ENCODE assay signal across 1 fruit fly cellular context in genomic region chr2L:1094724-1095123, dm6.
TF ChIP-seq lines count a peak whose summit lies in the region.

No protein-coding gene starts in this region.

TF ChIP-seq in whole organism, embryonic, 481 proteins besides CTCF, POLR2A, EP300 and RAD21 (continued from another document and continues in another):
- TF ChIP-seq Dfd (GFP tag; optimal IDR thresholded peaks at IDR 0.05; lab: Kevin White, UChicago), result no peak
- no peak for TF ChIP-seq zfh2 (GFP tag; optimal IDR thresholded peaks at IDR 0.05; lab: Kevin White, UChicago)
- TF ChIP-seq dpn (GFP tag; optimal IDR thresholded peaks at IDR 0.05; lab: Kevin White, UChicago), result no peak
- TF ChIP-seq h (optimal IDR thresholded peaks at IDR 0.05; lab: Kevin White, UChicago), result no peak
- TF ChIP-seq unpg (GFP tag; optimal IDR thresholded peaks at IDR 0.05; lab: Kevin White, UChicago), result peak; percentile 42
- no peak for TF ChIP-seq CG43689 (GFP tag; IDR thresholded peaks at IDR 0.05; lab: Robert Waterston, UW)
- TF ChIP-seq mam (GFP tag; optimal IDR thresholded peaks at IDR 0.05; lab: Kevin White, UChicago), result no peak
- peak in 1 of 2 experiments; percentile 68 for TF ChIP-seq Hr78 (GFP tag; optimal IDR thresholded peaks at IDR 0.05; lab: Kevin White, UChicago)
- TF ChIP-seq CG6813 (GFP tag; optimal IDR thresholded peaks at IDR 0.05; lab: Kevin White, UChicago), result peak; percentile 65
- peak; percentile 39 for TF ChIP-seq ewg (GFP tag; optimal IDR thresholded peaks at IDR 0.05; lab: Kevin White, UChicago)
- no peak for TF ChIP-seq Chrac-16 (GFP tag; optimal IDR thresholded peaks at IDR 0.05; lab: Kevin White, UChicago)
- TF ChIP-seq oc (tag; optimal IDR thresholded peaks at IDR 0.05; lab: Kevin White, UChicago), result peak; percentile 50
- no peak for TF ChIP-seq CG31224 (GFP tag; IDR thresholded peaks at IDR 0.05; lab: Robert Waterston, UW)
- TF ChIP-seq CG2678 (tag; optimal IDR thresholded peaks at IDR 0.05; lab: Kevin White, UChicago), result peak; percentile 52
- TF ChIP-seq CG10431 (GFP tag; optimal IDR thresholded peaks at IDR 0.05; lab: Kevin White, UChicago), result no peak
- no peak for TF ChIP-seq eyg (GFP tag; optimal IDR thresholded peaks at IDR 0.05; lab: Kevin White, UChicago)
- TF ChIP-seq lola (GFP tag; optimal IDR thresholded peaks at IDR 0.05; lab: Kevin White, UChicago), result no peak
- TF ChIP-seq CG15011 (GFP tag; optimal IDR thresholded peaks at IDR 0.05; lab: Kevin White, UChicago), result peak; percentile 23
- TF ChIP-seq Poxn (GFP tag; IDR thresholded peaks at IDR 0.05; lab: Robert Waterston, UW), result no peak
- no peak for TF ChIP-seq Mes4 (GFP tag; optimal IDR thresholded peaks at IDR 0.05; lab: Kevin White, UChicago)
- TF ChIP-seq prd (optimal IDR thresholded peaks at IDR 0.05; lab: Kevin White, UChicago), result no peak
- TF ChIP-seq prd (GFP tag; IDR thresholded peaks at IDR 0.05; lab: Robert Waterston, UW), result no peak
- peak; percentile 47 for TF ChIP-seq CG12769 (tag; optimal IDR thresholded peaks at IDR 0.05; lab: Kevin White, UChicago)
- TF ChIP-seq da (GFP tag; optimal IDR thresholded peaks at IDR 0.05; lab: Kevin White, UChicago), result no peak
- TF ChIP-seq CG7745 (tag; optimal IDR thresholded peaks at IDR 0.05; lab: Kevin White, UChicago), result no peak
- TF ChIP-seq slp2 (GFP tag; optimal IDR thresholded peaks at IDR 0.05; lab: Kevin White, UChicago), result no peak
- no peak for TF ChIP-seq CG12219 (GFP tag; optimal IDR thresholded peaks at IDR 0.05; lab: Kevin White, UChicago)
- TF ChIP-seq CG4617 (GFP tag; optimal IDR thresholded peaks at IDR 0.05; lab: Kevin White, UChicago; ENCODE audit: borderline replicate concordance), result no peak
- no peak for TF ChIP-seq tna (GFP tag; IDR thresholded peaks at IDR 0.05; lab: Robert Waterston, UW; ENCODE audit: partially characterized antibody)
- no peak for TF ChIP-seq ttk (GFP tag; IDR thresholded peaks at IDR 0.05; lab: Robert Waterston, UW)
- TF ChIP-seq aop (GFP tag; IDR thresholded peaks at IDR 0.05; lab: Robert Waterston, UW), result no peak
- no peak for TF ChIP-seq pum (GFP tag; optimal IDR thresholded peaks at IDR 0.05; lab: Kevin White, UChicago)
- peak; percentile 59 for TF ChIP-seq gem (tag; optimal IDR thresholded peaks at IDR 0.05; lab: Kevin White, UChicago)
- TF ChIP-seq lilli (GFP tag; optimal IDR thresholded peaks at IDR 0.05; lab: Kevin White, UChicago), result no peak
- no peak for TF ChIP-seq fu2 (GFP tag; optimal IDR thresholded peaks at IDR 0.05; lab: Kevin White, UChicago)
- TF ChIP-seq psq (GFP tag; optimal IDR thresholded peaks at IDR 0.05; lab: Kevin White, UChicago), result no peak
- no peak for TF ChIP-seq Dbx (GFP tag; IDR thresholded peaks at IDR 0.05; lab: Robert Waterston, UW)
- no peak for TF ChIP-seq rib (GFP tag; IDR thresholded peaks at IDR 0.05; lab: Robert Waterston, UW)
- no peak for TF ChIP-seq Dip2 (GFP tag; IDR thresholded peaks at IDR 0.05; lab: Robert Waterston, UW)
- no peak for TF ChIP-seq az2 (GFP tag; optimal IDR thresholded peaks at IDR 0.05; lab: Kevin White, UChicago)
- TF ChIP-seq gce (GFP tag; IDR thresholded peaks at IDR 0.05; lab: Robert Waterston, UW), result no peak
- no peak for TF ChIP-seq Ada2b (GFP tag; IDR thresholded peaks at IDR 0.05; lab: Robert Waterston, UW)
- peak; percentile 8; the same call in 1 of the 2 replicates for TF ChIP-seq CG14014 (GFP tag; IDR thresholded peaks at IDR 0.05; lab: Robert Waterston, UW)
- TF ChIP-seq emc (GFP tag; optimal IDR thresholded peaks at IDR 0.05; lab: Kevin White, UChicago), result no peak
- TF ChIP-seq HLH4C (GFP tag; IDR thresholded peaks at IDR 0.05; lab: Robert Waterston, UW; ENCODE audit: partially characterized antibody), result no peak
- no peak for TF ChIP-seq sna (GFP tag; IDR thresholded peaks at IDR 0.05; lab: Robert Waterston, UW; ENCODE audit: partially characterized antibody)
- TF ChIP-seq Scr (GFP tag; IDR thresholded peaks at IDR 0.05; lab: Robert Waterston, UW; ENCODE audit: partially characterized antibody), result no peak
- TF ChIP-seq CG14667 (GFP tag; IDR thresholded peaks at IDR 0.05; lab: Robert Waterston, UW), result no peak
- TF ChIP-seq CG10565 (GFP tag; optimal IDR thresholded peaks at IDR 0.05; lab: Kevin White, UChicago), result no peak
- TF ChIP-seq lab (GFP tag; optimal IDR thresholded peaks at IDR 0.05; lab: Kevin White, UChicago), result peak; percentile 69
- TF ChIP-seq HHEX (GFP tag; optimal IDR thresholded peaks at IDR 0.05; lab: Kevin White, UChicago), result no peak
- TF ChIP-seq CG17802 (tag; optimal IDR thresholded peaks at IDR 0.05; lab: Kevin White, UChicago), result no peak
- no peak for TF ChIP-seq Gsc (GFP tag; IDR thresholded peaks at IDR 0.05; lab: Robert Waterston, UW)
- TF ChIP-seq NfI (GFP tag; optimal IDR thresholded peaks at IDR 0.05; lab: Kevin White, UChicago), result no peak
- no peak for TF ChIP-seq gcm (GFP tag; optimal IDR thresholded peaks at IDR 0.05; lab: Kevin White, UChicago)
- TF ChIP-seq E2f1 (GFP tag; IDR thresholded peaks at IDR 0.05; lab: Robert Waterston, UW), result no peak
- TF ChIP-seq CG17385 (GFP tag; optimal IDR thresholded peaks at IDR 0.05; lab: Kevin White, UChicago), result no peak
- TF ChIP-seq bcd (GFP tag; optimal IDR thresholded peaks at IDR 0.05; lab: Kevin White, UChicago), result no peak
- no peak for TF ChIP-seq lmd (GFP tag; IDR thresholded peaks at IDR 0.05; lab: Robert Waterston, UW)
- no peak for TF ChIP-seq gro (GFP tag; optimal IDR thresholded peaks at IDR 0.05; lab: Kevin White, UChicago)
- TF ChIP-seq CG4707 (GFP tag; optimal IDR thresholded peaks at IDR 0.05; lab: Kevin White, UChicago), result no peak
- no peak for TF ChIP-seq pnt (GFP tag; optimal IDR thresholded peaks at IDR 0.05; lab: Kevin White, UChicago)
- no peak for TF ChIP-seq Meics (GFP tag; optimal IDR thresholded peaks at IDR 0.05; lab: Kevin White, UChicago)
- no peak for TF ChIP-seq slbo (GFP tag; IDR thresholded peaks at IDR 0.05; lab: Robert Waterston, UW)
- peak; percentile 1 for TF ChIP-seq CG6254 (GFP tag; optimal IDR thresholded peaks at IDR 0.05; lab: Kevin White, UChicago)
- no peak for TF ChIP-seq CG8089 (GFP tag; optimal IDR thresholded peaks at IDR 0.05; lab: Kevin White, UChicago)
- no peak for TF ChIP-seq CG12155 (GFP tag; optimal IDR thresholded peaks at IDR 0.05; lab: Kevin White, UChicago)
- peak; percentile 49 for TF ChIP-seq CG12071 (GFP tag; optimal IDR thresholded peaks at IDR 0.05; lab: Kevin White, UChicago)
- peak; percentile 5 for TF ChIP-seq sd (tag; optimal IDR thresholded peaks at IDR 0.05; lab: Kevin White, UChicago)
- TF ChIP-seq slou (GFP tag; optimal IDR thresholded peaks at IDR 0.05; lab: Kevin White, UChicago), result no peak
- no peak for TF ChIP-seq ato (GFP tag; IDR thresholded peaks at IDR 0.05; lab: Robert Waterston, UW; ENCODE audit: partially characterized antibody)
- TF ChIP-seq chn (GFP tag; optimal IDR thresholded peaks at IDR 0.05; lab: Kevin White, UChicago), result no peak
- no peak for TF ChIP-seq CG2202 (tag; optimal IDR thresholded peaks at IDR 0.05; lab: Kevin White, UChicago)
- TF ChIP-seq CG10654 (GFP tag; optimal IDR thresholded peaks at IDR 0.05; lab: Kevin White, UChicago), result no peak
- peak; percentile 74 for TF ChIP-seq CG10543 (GFP tag; optimal IDR thresholded peaks at IDR 0.05; lab: Kevin White, UChicago)
- TF ChIP-seq Nf-YC (tag; optimal IDR thresholded peaks at IDR 0.05; lab: Kevin White, UChicago), result no peak
- TF ChIP-seq CG10321 (GFP tag; IDR thresholded peaks at IDR 0.05; lab: Robert Waterston, UW), result no peak
- no peak for TF ChIP-seq CG5180 (GFP tag; optimal IDR thresholded peaks at IDR 0.05; lab: Kevin White, UChicago)
- no peak for TF ChIP-seq fd96Cb (tag; optimal IDR thresholded peaks at IDR 0.05; lab: Kevin White, UChicago)
- TF ChIP-seq gt (GFP tag; IDR thresholded peaks at IDR 0.05; lab: Robert Waterston, UW), result no peak
- no peak for TF ChIP-seq bab2 (GFP tag; optimal IDR thresholded peaks at IDR 0.05; lab: Kevin White, UChicago)
- TF ChIP-seq CG2120 (GFP tag; optimal IDR thresholded peaks at IDR 0.05; lab: Kevin White, UChicago), result no peak
- TF ChIP-seq Sin3A (optimal IDR thresholded peaks at IDR 0.05; lab: Kevin White, UChicago), result no peak
- TF ChIP-seq D19A (tag; optimal IDR thresholded peaks at IDR 0.05; lab: Kevin White, UChicago), result no peak
- TF ChIP-seq dimm (GFP tag; IDR thresholded peaks at IDR 0.05; lab: Robert Waterston, UW), result no peak
- no peak for TF ChIP-seq Drgx (GFP tag; IDR thresholded peaks at IDR 0.05; lab: Robert Waterston, UW)
- TF ChIP-seq gsb (GFP tag; IDR thresholded peaks at IDR 0.05; lab: Robert Waterston, UW), result no peak
- no peak for TF ChIP-seq TFAM (GFP tag; optimal IDR thresholded peaks at IDR 0.05; lab: Kevin White, UChicago)
- no peak for TF ChIP-seq CG3163 (GFP tag; optimal IDR thresholded peaks at IDR 0.05; lab: Kevin White, UChicago)
- no peak for TF ChIP-seq BtbVII (GFP tag; optimal IDR thresholded peaks at IDR 0.05; lab: Kevin White, UChicago)
- no peak for TF ChIP-seq CG7357 (GFP tag; IDR thresholded peaks at IDR 0.05; lab: Robert Waterston, UW)
- no peak for TF ChIP-seq Hand (GFP tag; optimal IDR thresholded peaks at IDR 0.05; lab: Kevin White, UChicago)
- peak; percentile 9 for TF ChIP-seq CG15601 (tag; optimal IDR thresholded peaks at IDR 0.05; lab: Kevin White, UChicago)
- TF ChIP-seq CG10274 (GFP tag; optimal IDR thresholded peaks at IDR 0.05; lab: Kevin White, UChicago), result no peak
- TF ChIP-seq CG7987 (GFP tag; optimal IDR thresholded peaks at IDR 0.05; lab: Kevin White, UChicago), result peak; percentile 58
- no peak for TF ChIP-seq ind (GFP tag; optimal IDR thresholded peaks at IDR 0.05; lab: Kevin White, UChicago)
- no peak for TF ChIP-seq CG13624 (GFP tag; optimal IDR thresholded peaks at IDR 0.05; lab: Kevin White, UChicago)
- no peak; the same call in 1 of the 2 replicates for TF ChIP-seq stc (GFP tag; IDR thresholded peaks at IDR 0.05; lab: Robert Waterston, UW)
- TF ChIP-seq MTF-1 (GFP tag; optimal IDR thresholded peaks at IDR 0.05; lab: Kevin White, UChicago; ENCODE audit: borderline replicate concordance), result no peak
- no peak for TF ChIP-seq ara (GFP tag; IDR thresholded peaks at IDR 0.05; lab: Robert Waterston, UW)
- TF ChIP-seq Asciz (GFP tag; optimal IDR thresholded peaks at IDR 0.05; lab: Kevin White, UChicago), result peak; percentile 53
- TF ChIP-seq CG3995 (GFP tag; optimal IDR thresholded peaks at IDR 0.05; lab: Kevin White, UChicago), result no peak
- peak; percentile 35; the same call in 1 of the 2 replicates for TF ChIP-seq sob (GFP tag; IDR thresholded peaks at IDR 0.05; lab: Robert Waterston, UW)
- TF ChIP-seq Doc3 (GFP tag; IDR thresholded peaks at IDR 0.05; lab: Robert Waterston, UW; ENCODE audit: partially characterized antibody), result no peak
- TF ChIP-seq schlank (tag; optimal IDR thresholded peaks at IDR 0.05; lab: Kevin White, UChicago), result peak; percentile 7
- TF ChIP-seq CG4854 (GFP tag; optimal IDR thresholded peaks at IDR 0.05; lab: Kevin White, UChicago), result no peak
- peak; percentile 20 for TF ChIP-seq org-1 (GFP tag; optimal IDR thresholded peaks at IDR 0.05; lab: Kevin White, UChicago)
- peak; percentile 72; the same call in 2 of the 3 replicates for TF ChIP-seq otp (GFP tag; IDR thresholded peaks at IDR 0.05; lab: Robert Waterston, UW)
- TF ChIP-seq tin (GFP tag; optimal IDR thresholded peaks at IDR 0.05; lab: Kevin White, UChicago), result no peak
- no peak for TF ChIP-seq Tbp (GFP tag; optimal IDR thresholded peaks at IDR 0.05; lab: Kevin White, UChicago)
- peak; percentile 69 for TF ChIP-seq Hmr (GFP tag; optimal IDR thresholded peaks at IDR 0.05; lab: Kevin White, UChicago)
- no peak for TF ChIP-seq hkb (optimal IDR thresholded peaks at IDR 0.05; lab: Kevin White, UChicago)
- TF ChIP-seq hkb (GFP tag; IDR thresholded peaks at IDR 0.05; lab: Robert Waterston, UW), result 0 out of 2 replicates have a peak, but pooled peaks have one; percentile 28
- no peak for TF ChIP-seq CG15073 (GFP tag; optimal IDR thresholded peaks at IDR 0.05; lab: Kevin White, UChicago)
- TF ChIP-seq CG4730 (GFP tag; IDR thresholded peaks at IDR 0.05; lab: Robert Waterston, UW), result no peak
- TF ChIP-seq sens (GFP tag; lab: Kevin White, UChicago), result peak; percentile 44
- TF ChIP-seq CG30403 (GFP tag; optimal IDR thresholded peaks at IDR 0.05; lab: Kevin White, UChicago), result no peak
- peak in 1 of 2 experiments; percentile 33 for TF ChIP-seq bsh (GFP tag; optimal IDR thresholded peaks at IDR 0.05; lab: Kevin White, UChicago)
- TF ChIP-seq Xbp1 (GFP tag; optimal IDR thresholded peaks at IDR 0.05; lab: Kevin White, UChicago), result no peak
- TF ChIP-seq CG9215 (GFP tag; IDR thresholded peaks at IDR 0.05; lab: Robert Waterston, UW), result no peak
- TF ChIP-seq CG12744 (GFP tag; optimal IDR thresholded peaks at IDR 0.05; lab: Kevin White, UChicago), result no peak
- no peak for TF ChIP-seq CG13775 (GFP tag; optimal IDR thresholded peaks at IDR 0.05; lab: Kevin White, UChicago)
- no peak for TF ChIP-seq disco-r (GFP tag; optimal IDR thresholded peaks at IDR 0.05; lab: Kevin White, UChicago)
- TF ChIP-seq CG18476 (GFP tag; optimal IDR thresholded peaks at IDR 0.05; lab: Kevin White, UChicago), result no peak
- TF ChIP-seq Antp (GFP tag; optimal IDR thresholded peaks at IDR 0.05; lab: Kevin White, UChicago), result no peak
- TF ChIP-seq maf-S (GFP tag; optimal IDR thresholded peaks at IDR 0.05; lab: Kevin White, UChicago), result no peak
- no peak for TF ChIP-seq abd-A (tag; optimal IDR thresholded peaks at IDR 0.05; lab: Kevin White, UChicago)
- TF ChIP-seq Deaf1 (tag; optimal IDR thresholded peaks at IDR 0.05; lab: Kevin White, UChicago), result no peak
- no peak for TF ChIP-seq CG7839 (tag; optimal IDR thresholded peaks at IDR 0.05; lab: Kevin White, UChicago)
- no peak for TF ChIP-seq ro (GFP tag; IDR thresholded peaks at IDR 0.05; lab: Robert Waterston, UW)
- no peak for TF ChIP-seq CG33213 (GFP tag; optimal IDR thresholded peaks at IDR 0.05; lab: Kevin White, UChicago)
- no peak for TF ChIP-seq CG1602 (GFP tag; optimal IDR thresholded peaks at IDR 0.05; lab: Kevin White, UChicago)
- TF ChIP-seq CG9876 (GFP tag; optimal IDR thresholded peaks at IDR 0.05; lab: Kevin White, UChicago), result no peak
- TF ChIP-seq ash1 (GFP tag; optimal IDR thresholded peaks at IDR 0.05; lab: Kevin White, UChicago), result no peak
- TF ChIP-seq btn (GFP tag; optimal IDR thresholded peaks at IDR 0.05; lab: Kevin White, UChicago), result no peak
- TF ChIP-seq Oaz (GFP tag; IDR thresholded peaks at IDR 0.05; lab: Robert Waterston, UW), result no peak
- no peak for TF ChIP-seq CG12942 (GFP tag; optimal IDR thresholded peaks at IDR 0.05; lab: Kevin White, UChicago)
- TF ChIP-seq CG2889 (GFP tag; IDR thresholded peaks at IDR 0.05; lab: Robert Waterston, UW), result no peak
- no peak for TF ChIP-seq HLHmδ (GFP tag; optimal IDR thresholded peaks at IDR 0.05; lab: Kevin White, UChicago)
- no peak for TF ChIP-seq Max (GFP tag; optimal IDR thresholded peaks at IDR 0.05; lab: Kevin White, UChicago)
